Worm (Caenorhabditis elegans) whole organism, mixed stage, embryonic: ENCODE data around the gene F41G4.13.

Experiments used
- blmp-1 ChIP-seq: fragments of 150-350 bp; optimal IDR thresholded peaks from 2 replicates; lab custom pipeline; 2014; ENCODE audit warnings: missing biosample characterization, missing genetic modification characterization
- ceh-39 ChIP-seq: fragments of 150-350 bp; optimal IDR thresholded peaks from 2 replicates; lab custom pipeline; 2014; ENCODE audit warnings: missing biosample characterization, missing genetic modification characterization
- ces-1 ChIP-seq: fragments of 150-350 bp; optimal IDR thresholded peaks from 2 replicates; lab custom pipeline; 2014; ENCODE audit warnings: missing biosample characterization, missing genetic modification reagents, missing genetic modification characterization
- cnd-1 ChIP-seq: fragments of 200-800 bp; sonication (Bioruptor generic); optimal IDR thresholded peaks from 2 replicates; lab custom pipeline; 2018; ENCODE audit warnings: mild to moderate bottlenecking, missing genetic modification characterization, missing compliant biosample characterization
- drap-1 ChIP-seq: fragments of 200-800 bp; sonication (Bioruptor generic); optimal IDR thresholded peaks from 3 replicates; lab custom pipeline; 2018; ENCODE audit warnings: mild to moderate bottlenecking, missing genetic modification characterization, missing compliant biosample characterization
- elt-1 ChIP-seq: sonication (generic microtip); optimal IDR thresholded peaks from 2 replicates; lab custom pipeline; 2017; ENCODE audit warnings: missing genetic modification characterization, mild to moderate bottlenecking, missing compliant biosample characterization, antibody characterized with exemption, moderate library complexity, borderline replicate concordance; ENCODE audit not compliant: insufficient read depth
- elt-3 ChIP-seq: fragments of 150-350 bp; optimal IDR thresholded peaks from 2 replicates; lab custom pipeline; 2014; ENCODE audit warnings: missing biosample characterization, missing genetic modification characterization
- flh-1 ChIP-seq: fragments of 200-800 bp; sonication (Bioruptor generic); optimal IDR thresholded peaks from 2 replicates; lab custom pipeline; 2018; ENCODE audit warnings: mild to moderate bottlenecking, missing genetic modification characterization, moderate library complexity, missing compliant biosample characterization
- ham-2 ChIP-seq: fragments of 200-800 bp; sonication (Bioruptor generic); optimal IDR thresholded peaks from 2 replicates; lab custom pipeline; 2018; ENCODE audit warnings: mild to moderate bottlenecking, missing genetic modification characterization, missing compliant biosample characterization
- hlh-1 ChIP-seq: fragments of 150-350 bp; optimal IDR thresholded peaks from 2 replicates; lab custom pipeline; 2014; ENCODE audit warnings: missing biosample characterization, missing genetic modification reagents, missing genetic modification characterization
- lin-13 ChIP-seq: fragments of 150-350 bp; optimal IDR thresholded peaks from 2 replicates; lab custom pipeline; 2014; ENCODE audit warnings: missing biosample characterization, missing genetic modification characterization
- lin-32 ChIP-seq: fragments of 200-800 bp; sonication (Bioruptor generic); optimal IDR thresholded peaks from 2 replicates; lab custom pipeline; 2018; ENCODE audit warnings: mild to moderate bottlenecking, missing genetic modification characterization, missing compliant biosample characterization
- lsy-2 ChIP-seq: fragments of 150-350 bp; optimal IDR thresholded peaks from 2 replicates; lab custom pipeline; 2014; ENCODE audit warnings: missing biosample characterization, missing genetic modification characterization
- mab-5 ChIP-seq: fragments of 150-350 bp; optimal IDR thresholded peaks from 2 replicates; lab custom pipeline; 2014; ENCODE audit warnings: missing biosample characterization, missing genetic modification characterization
- mep-1 ChIP-seq: fragments of 150-350 bp; optimal IDR thresholded peaks from 2 replicates; lab custom pipeline; 2017; ENCODE audit warnings: missing biosample characterization, missing genetic modification reagents, missing genetic modification characterization, inconsistent platforms
- nhr-12 ChIP-seq: fragments of 150-350 bp; optimal IDR thresholded peaks from 2 replicates; lab custom pipeline; 2014; ENCODE audit warnings: missing biosample characterization, missing genetic modification characterization
- nhr-2 ChIP-seq: fragments of 150-350 bp; optimal IDR thresholded peaks from 2 replicates; lab custom pipeline; 2014; ENCODE audit warnings: missing biosample characterization, missing genetic modification characterization
- nhr-237 ChIP-seq: fragments of 150-350 bp; optimal IDR thresholded peaks from 2 replicates; lab custom pipeline; 2014; ENCODE audit warnings: missing biosample characterization, missing genetic modification characterization
- pha-4 ChIP-seq: fragments of 150-350 bp; optimal IDR thresholded peaks from 2 replicates; lab custom pipeline; 2018; ENCODE audit warnings: missing biosample characterization, missing genetic modification reagents, missing genetic modification characterization
- sem-2 ChIP-seq: fragments of 200-800 bp; sonication (Bioruptor generic); optimal IDR thresholded peaks from 2 replicates; lab custom pipeline; 2018; ENCODE audit warnings: mild to moderate bottlenecking, missing genetic modification characterization, missing compliant biosample characterization
- snpc-4 ChIP-seq: fragments of 150-350 bp; optimal IDR thresholded peaks from 2 replicates; lab custom pipeline; 2014; ENCODE audit warnings: missing biosample characterization, missing genetic modification characterization
- sptf-1 ChIP-seq: sonication (generic microtip); optimal IDR thresholded peaks from 2 replicates; lab custom pipeline; 2017; ENCODE audit warnings: mild to moderate bottlenecking, missing genetic modification characterization, moderate library complexity, missing compliant biosample characterization
- tbx-8 ChIP-seq: fragments of 200-800 bp; sonication (Bioruptor generic); optimal IDR thresholded peaks from 2 replicates; lab custom pipeline; 2018; ENCODE audit warnings: mild to moderate bottlenecking, missing genetic modification characterization, moderate library complexity, missing compliant biosample characterization
- unc-120 ChIP-seq: sonication (generic microtip); optimal IDR thresholded peaks from 2 replicates; lab custom pipeline; 2017; ENCODE audit warnings: missing genetic modification characterization, missing compliant biosample characterization; ENCODE audit not compliant: poor library complexity, severe bottlenecking
- unc-39 ChIP-seq: fragments of 150-350 bp; optimal IDR thresholded peaks from 2 replicates; lab custom pipeline; 2014; ENCODE audit warnings: missing biosample characterization, missing genetic modification characterization
- unc-62 ChIP-seq: fragments of 150-350 bp; optimal IDR thresholded peaks from 2 replicates; lab custom pipeline; 2014; ENCODE audit warnings: missing biosample characterization, missing genetic modification reagents, missing genetic modification characterization
- zip-8 ChIP-seq: fragments of 150-350 bp; optimal IDR thresholded peaks from 2 replicates; lab custom pipeline; 2014; ENCODE audit warnings: missing biosample characterization, missing genetic modification characterization
- ztf-11 ChIP-seq: fragments of 150-350 bp; optimal IDR thresholded peaks from 2 replicates; lab custom pipeline; 2014; ENCODE audit warnings: missing biosample characterization, missing genetic modification characterization

Gene F41G4.13

ce11 chrX:16844924-16845323, 10.3 kb upstream of the F41G4.13 start, which contains the start of gene F41G4.8:
Gene F41G4.8 (minus strand): TSS chrX:16845024.
- no peak for TF ChIP-seq pha-4 (tag; lab: Kevin White, UChicago)
- TF ChIP-seq unc-62: no peak
- no peak for TF ChIP-seq sem-2 (GFP tag; lab: Kevin White, UChicago)
- no peak for TF ChIP-seq ham-2 (GFP tag; lab: Kevin White, UChicago)
- TF ChIP-seq ces-1 (GFP tag; lab: Kevin White, UChicago): peak; percentile 15
- no peak for TF ChIP-seq nhr-12 (tag; lab: Kevin White, UChicago)
- no peak for TF ChIP-seq mep-1 (tag; lab: Kevin White, UChicago)
- TF ChIP-seq, all 35 proteins: peak for 1

DNA sequence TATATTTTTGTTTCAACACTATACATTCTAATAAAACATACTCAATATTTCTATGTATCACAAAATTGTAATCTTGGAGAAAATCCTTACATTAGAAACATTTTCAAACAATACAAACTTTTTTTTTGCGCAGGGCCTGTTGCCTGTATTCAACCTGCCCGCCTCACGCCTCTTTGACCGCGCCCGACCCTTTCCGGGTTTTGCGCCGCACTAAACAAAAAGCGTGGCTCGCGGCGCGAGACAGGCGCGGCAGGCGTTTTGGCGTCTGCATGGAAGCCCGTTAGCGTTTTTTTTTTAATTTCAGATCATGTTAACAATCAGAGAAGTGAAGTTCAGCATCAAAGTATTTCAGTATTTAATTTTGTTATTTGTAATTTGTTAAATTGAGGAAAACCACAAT, 8.3 kb upstream of the F41G4.13 start:
- no peak for TF ChIP-seq cnd-1 (tag; lab: Kevin White, UChicago)
- TF ChIP-seq ham-2 (GFP tag; lab: Kevin White, UChicago): no peak
- no peak for TF ChIP-seq tbx-8 (GFP tag; lab: Kevin White, UChicago)
- no peak for TF ChIP-seq pha-4 (tag; lab: Kevin White, UChicago)
- TF ChIP-seq nhr-2 (tag; lab: Kevin White, UChicago): no peak
- no peak for TF ChIP-seq ceh-39 (tag; lab: Kevin White, UChicago)
- TF ChIP-seq blmp-1 (tag; lab: Kevin White, UChicago): no peak
- TF ChIP-seq drap-1 (GFP tag; lab: Kevin White, UChicago): no peak
- TF ChIP-seq ces-1 (GFP tag; lab: Kevin White, UChicago): no peak

DNA sequence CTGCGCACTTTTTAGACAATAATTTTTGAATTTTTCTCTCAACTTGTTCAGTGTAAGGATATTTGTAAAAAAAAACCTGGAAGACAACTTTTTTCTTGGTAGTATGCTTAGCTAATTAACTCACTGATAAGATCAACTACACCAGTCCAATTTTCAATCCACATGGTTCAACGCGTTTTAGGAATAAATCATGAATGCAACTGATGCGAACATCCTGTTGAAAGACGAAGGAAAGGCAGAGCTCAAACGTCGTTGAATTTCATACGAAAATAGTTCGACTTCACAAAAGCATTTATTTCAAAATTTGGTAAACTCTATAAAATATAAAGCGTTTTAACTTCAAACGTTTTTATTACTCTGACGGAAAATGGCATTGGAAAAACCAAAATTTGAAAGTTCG, 6.1 kb upstream of the F41G4.13 start, which contains the start of gene dyla-1:
Gene dyla-1, plus strand, starts transcription at position 301 of the 400 bp plus-strand sequence.
- TF ChIP-seq ceh-39 (tag; lab: Kevin White, UChicago) (no peak), snpc-4 (tag; lab: Kevin White, UChicago) (no peak), lin-32 (GFP tag; lab: Kevin White, UChicago) (no peak), zip-8 (tag; lab: Kevin White, UChicago) (no peak)

ce11 chrX:16836304-16836703, 1.7 kb upstream of the F41G4.13 start, which contains the start of gene F41G4.7:
Gene F41G4.7 (minus strand): TSS chrX:16836404.
- TF ChIP-seq elt-1 (tag; lab: Kevin White, UChicago) (no peak), tbx-8 (GFP tag; lab: Kevin White, UChicago) (no peak), blmp-1 (tag; lab: Kevin White, UChicago) (no peak), nhr-2 (tag; lab: Kevin White, UChicago) (no peak)

DNA sequence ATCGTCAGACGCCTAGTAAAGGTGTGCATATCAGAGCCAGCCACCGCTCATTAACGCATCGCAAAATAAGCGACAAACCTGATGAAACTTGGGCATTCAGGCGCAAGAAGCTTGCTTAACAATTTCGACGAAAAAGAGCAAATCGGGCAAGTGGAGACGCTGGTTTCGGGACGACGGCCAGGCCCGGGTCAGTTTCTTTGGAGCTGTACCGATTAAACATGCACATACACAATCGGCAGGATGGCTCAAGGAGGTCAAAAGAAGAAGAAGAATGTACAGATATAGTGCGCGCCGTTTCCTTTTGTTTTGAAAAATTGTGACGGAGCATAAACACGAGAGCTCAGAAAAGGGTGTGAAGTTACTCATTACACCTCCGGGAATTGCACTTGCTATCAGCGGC, 8.1 kb downstream of the F41G4.13 start:
- TF ChIP-seq pha-4 (tag; lab: Kevin White, UChicago): no peak
- no peak for TF ChIP-seq flh-1
- no peak for TF ChIP-seq hlh-1 (tag; lab: Kevin White, UChicago)
- TF ChIP-seq nhr-12 (tag; lab: Kevin White, UChicago): no peak
- TF ChIP-seq sem-2 (GFP tag; lab: Kevin White, UChicago): no peak
- TF ChIP-seq lsy-2 (tag; lab: Kevin White, UChicago): no peak
- no peak for TF ChIP-seq tbx-8 (GFP tag; lab: Kevin White, UChicago)
- TF ChIP-seq nhr-237 (tag; lab: Kevin White, UChicago): no peak
- no peak for TF ChIP-seq lin-13 (tag; lab: Kevin White, UChicago)
- no peak for TF ChIP-seq elt-3 (tag; lab: Kevin White, UChicago)
- TF ChIP-seq unc-120 (tag; lab: Kevin White, UChicago): no peak

DNA sequence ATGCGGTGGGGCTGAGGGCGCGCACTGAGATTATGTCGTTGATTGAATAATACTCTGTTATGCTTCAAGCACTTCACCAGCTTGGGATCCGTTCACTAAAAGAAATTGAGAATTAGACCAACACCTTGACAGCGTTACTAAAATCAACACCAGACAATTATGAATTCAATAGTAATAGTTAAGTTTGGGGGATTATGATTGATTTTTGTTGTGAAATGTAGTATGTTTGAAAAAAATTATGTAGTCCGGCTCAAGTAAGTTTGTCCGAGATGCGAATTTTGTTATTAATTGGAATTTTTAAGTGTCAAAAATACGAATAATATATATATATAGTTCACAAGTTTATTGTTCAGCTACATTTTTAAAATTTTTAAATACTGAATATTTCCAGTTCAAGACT, 9.2 kb downstream of the F41G4.13 start, which contains the start of gene sto-5:
Gene sto-5, minus strand, starts transcription at position 101 of the 400 bp plus-strand sequence.
- no peak for TF ChIP-seq blmp-1 (tag; lab: Kevin White, UChicago)
- no peak for TF ChIP-seq cnd-1 (tag; lab: Kevin White, UChicago)
- no peak for TF ChIP-seq unc-39 (tag; lab: Kevin White, UChicago)
- TF ChIP-seq elt-3 (tag; lab: Kevin White, UChicago): no peak
- no peak for TF ChIP-seq nhr-12 (tag; lab: Kevin White, UChicago)

- TF ChIP-seq ham-2 (GFP tag; lab: Kevin White, UChicago) (no peak), lsy-2 (tag; lab: Kevin White, UChicago) (no peak), cnd-1 (tag; lab: Kevin White, UChicago) (no peak), sptf-1 (tag; lab: Kevin White, UChicago) (no peak), mab-5 (tag; lab: Kevin White, UChicago) (no peak), ces-1 (GFP tag; lab: Kevin White, UChicago) (no peak), ztf-11 (no peak), nhr-2 (tag; lab: Kevin White, UChicago) (no peak)
Measured at ce11 chrX:16821533-16821932, 13.1 kb downstream of the F41G4.13 start.
